Worm (Caenorhabditis elegans) whole organism, L4 larva: Measurements from ENCODE around the gene F13A2.3.
A peak's percentile ranks its signal among the peaks of the same experiment; 100 is the strongest.
"Not testable (repeated sequence)": the region's sequence is repeated elsewhere in the genome, so short reads cannot be mapped to it uniquely, and the experiment has no call there.

ENCODE experiments used
- F26F4.8 ChIP-seq: fragments of 200-800 bp; sonication (Bioruptor generic); conservative IDR thresholded peaks from 2 replicates; pipeline ENCODE4 v1.3.6; 2022; ENCODE audit warnings: missing genetic modification characterization, missing compliant biosample characterization
- aha-1 ChIP-seq: fragments of 150-350 bp; peaks from one replicate; lab custom pipeline; 2014; ENCODE audit warnings: missing biosample characterization, missing genetic modification characterization
- ceh-44 ChIP-seq: fragments of 200-800 bp; sonication (Bioruptor generic); IDR thresholded peaks from 2 replicates; pipeline ENCODE4 v1.3.6; 2022; ENCODE audit warnings: missing genetic modification reagents, missing genetic modification characterization, missing compliant biosample characterization
- ceh-62 ChIP-seq: sonication (generic microtip); optimal IDR thresholded peaks from 2 replicates; lab custom pipeline; 2017; ENCODE audit warnings: missing biosample characterization, missing genetic modification characterization
- ces-1 ChIP-seq: fragments of 150-350 bp; sonication (generic microtip); optimal IDR thresholded peaks from 4 replicates; lab custom pipeline; 2014; ENCODE audit warnings: missing biosample characterization, missing genetic modification reagents, missing genetic modification characterization
- ctbp-1 ChIP-seq: fragments of 200-800 bp; sonication (Bioruptor generic); IDR thresholded peaks from 2 replicates; pipeline ENCODE4 v1.3.6; 2022; ENCODE audit warnings: missing genetic modification reagents, missing genetic modification characterization, missing compliant biosample characterization
- dmd-6 ChIP-seq: fragments of 200-800 bp; sonication (Bioruptor generic); IDR thresholded peaks from 2 replicates; pipeline ENCODE4 v1.3.6; 2022; ENCODE audit warnings: missing genetic modification reagents, missing genetic modification characterization, missing compliant biosample characterization
- dmd-8 ChIP-seq: fragments of 200-800 bp; sonication (Bioruptor generic); IDR thresholded peaks from 2 replicates; pipeline ENCODE4 v1.3.6; 2022; ENCODE audit warnings: missing genetic modification characterization, missing compliant biosample characterization
- dmd-9 ChIP-seq: fragments of 200-800 bp; sonication (Bioruptor generic); IDR thresholded peaks from 2 replicates; pipeline ENCODE4 v1.3.6; 2022; ENCODE audit warnings: missing genetic modification reagents, missing genetic modification characterization, missing compliant biosample characterization
- duxl-1 ChIP-seq: sonication (generic microtip); optimal IDR thresholded peaks from 2 replicates; lab custom pipeline; 2016; ENCODE audit warnings: mild to moderate bottlenecking, missing genetic modification characterization, moderate library complexity, missing compliant biosample characterization; ENCODE audit not compliant: poor library complexity
- dve-1 ChIP-seq: sonication (generic microtip); optimal IDR thresholded peaks from 2 replicates; lab custom pipeline; 2017; ENCODE audit warnings: antibody characterized with exemption, mild to moderate bottlenecking, missing genetic modification characterization, missing compliant biosample characterization; ENCODE audit not compliant: insufficient read depth
- egl-27 ChIP-seq: sonication (generic microtip); optimal IDR thresholded peaks from 3 replicates; lab custom pipeline; 2017; ENCODE audit warnings: missing biosample characterization, missing genetic modification reagents, missing genetic modification characterization
- hlh-11 ChIP-seq: fragments of 200-800 bp; sonication (Bioruptor generic); optimal IDR thresholded peaks from 2 replicates; lab custom pipeline; 2018; ENCODE audit warnings: mild to moderate bottlenecking, missing genetic modification characterization, missing compliant biosample characterization
- lin-13 ChIP-seq: fragments of 150-350 bp; optimal IDR thresholded peaks from 2 replicates; lab custom pipeline; 2014; ENCODE audit warnings: missing biosample characterization, missing genetic modification reagents, missing genetic modification characterization
- lin-29 ChIP-seq: fragments of 200-800 bp; sonication (Bioruptor generic); IDR thresholded peaks from 2 replicates; pipeline ENCODE4 v1.3.6; 2022; ENCODE audit warnings: missing genetic modification reagents, missing genetic modification characterization, missing compliant biosample characterization
- lin-38 ChIP-seq: fragments of 200-800 bp; sonication (Bioruptor generic); IDR thresholded peaks from 2 replicates; pipeline ENCODE4 v1.3.6; 2022; ENCODE audit warnings: missing genetic modification reagents, missing genetic modification characterization, missing compliant biosample characterization
- madf-9 ChIP-seq: fragments of 200-800 bp; sonication (Bioruptor generic); conservative IDR thresholded peaks from 2 replicates; pipeline ENCODE4 v1.3.6; 2022; ENCODE audit warnings: missing genetic modification reagents, missing genetic modification characterization, missing compliant biosample characterization
- mes-2 ChIP-seq: sonication (generic microtip); optimal IDR thresholded peaks from 2 replicates; lab custom pipeline; 2016; ENCODE audit warnings: missing genotype, mild to moderate bottlenecking, missing genetic modification characterization, missing compliant biosample characterization; ENCODE audit not compliant: poor library complexity, severe bottlenecking
- nhr-102 ChIP-seq: sonication (generic microtip); optimal IDR thresholded peaks from 2 replicates; lab custom pipeline; 2016; ENCODE audit warnings: mild to moderate bottlenecking, missing genetic modification characterization, moderate library complexity, missing compliant biosample characterization
- nhr-28 ChIP-seq: fragments of 150-350 bp; optimal IDR thresholded peaks from 2 replicates; lab custom pipeline; 2014; ENCODE audit warnings: missing biosample characterization, missing genetic modification characterization
- nhr-76 ChIP-seq: fragments of 150-350 bp; optimal IDR thresholded peaks from 2 replicates; lab custom pipeline; 2014; ENCODE audit warnings: missing biosample characterization, missing genetic modification characterization
- nhr-77 ChIP-seq: fragments of 150-350 bp; optimal IDR thresholded peaks from 2 replicates; lab custom pipeline; 2014; ENCODE audit warnings: missing biosample characterization, missing genetic modification characterization
- pqm-1 ChIP-seq: sonication (generic microtip); optimal IDR thresholded peaks from 2 replicates; lab custom pipeline; 2017; ENCODE audit warnings: missing biosample characterization, missing genetic modification characterization
- sdz-12 ChIP-seq: fragments of 200-800 bp; sonication (Bioruptor generic); optimal IDR thresholded peaks from 2 replicates; lab custom pipeline; 2018; ENCODE audit warnings: mild to moderate bottlenecking, missing genetic modification characterization, missing compliant biosample characterization
- set-16 ChIP-seq: fragments of 200-800 bp; sonication (Bioruptor generic); IDR thresholded peaks from 2 replicates; pipeline ENCODE4 v1.3.6; 2022; ENCODE audit warnings: missing genetic modification reagents, missing genetic modification characterization, missing compliant biosample characterization
- snpc-1.2 ChIP-seq: fragments of 200-800 bp; sonication (Bioruptor generic); IDR thresholded peaks from 2 replicates; pipeline ENCODE4 v1.3.6; 2022; ENCODE audit warnings: missing genetic modification reagents, missing genetic modification characterization, missing compliant biosample characterization
- unc-62 ChIP-seq, 3 experiments: fragments of 150-350 bp in 1 of 3; sonication (generic microtip); optimal IDR thresholded peaks in 2 of 3; peaks in 1 of 3; 1 replicate in 1 of 3; 2 replicates in 2 of 3; lab custom pipeline; 2014 to 2017; ENCODE audit warnings: missing biosample characterization in 3 of 3, missing genetic modification characterization in 3 of 3, missing genetic modification reagents in 3 of 3, missing genotype in 1 of 3

Gene F13A2.3

DNA sequence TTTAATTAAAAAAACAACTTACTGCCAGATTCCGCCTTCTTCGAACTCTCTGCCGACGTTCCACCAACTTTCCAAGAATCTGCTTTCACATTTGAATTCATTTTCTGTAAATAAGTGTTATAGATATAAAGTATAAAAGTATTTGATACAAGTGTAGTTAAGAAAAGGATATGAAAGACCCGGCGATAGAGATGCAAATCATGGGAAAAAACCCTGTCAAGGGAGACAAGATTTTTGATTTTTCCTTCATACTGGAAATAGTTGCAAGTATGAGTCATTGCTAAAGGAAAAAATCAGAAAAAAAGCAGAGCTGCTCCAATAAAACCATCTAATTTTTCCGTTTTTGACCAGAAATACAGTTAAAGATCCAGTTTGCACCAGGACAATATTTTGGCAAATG, at the start of gene F13A2.3:
Gene F13A2.3 (minus strand): TSS at position 101 of the 400 bp plus-strand sequence.
- TF ChIP-seq set-16 (GFP tag; lab: Robert Waterston, UW), result no peak
- TF ChIP-seq dmd-9 (GFP tag; lab: Robert Waterston, UW), result no peak
- no peak for TF ChIP-seq duxl-1 (tag; lab: Kevin White, UChicago)
- TF ChIP-seq ces-1 (GFP tag; lab: Kevin White, UChicago), result no peak
- no peak for TF ChIP-seq egl-27 (tag; lab: Kevin White, UChicago)
- no peak for TF ChIP-seq lin-38
- no peak for TF ChIP-seq hlh-11
- TF ChIP-seq, all 104 proteins: peak for 0

DNA sequence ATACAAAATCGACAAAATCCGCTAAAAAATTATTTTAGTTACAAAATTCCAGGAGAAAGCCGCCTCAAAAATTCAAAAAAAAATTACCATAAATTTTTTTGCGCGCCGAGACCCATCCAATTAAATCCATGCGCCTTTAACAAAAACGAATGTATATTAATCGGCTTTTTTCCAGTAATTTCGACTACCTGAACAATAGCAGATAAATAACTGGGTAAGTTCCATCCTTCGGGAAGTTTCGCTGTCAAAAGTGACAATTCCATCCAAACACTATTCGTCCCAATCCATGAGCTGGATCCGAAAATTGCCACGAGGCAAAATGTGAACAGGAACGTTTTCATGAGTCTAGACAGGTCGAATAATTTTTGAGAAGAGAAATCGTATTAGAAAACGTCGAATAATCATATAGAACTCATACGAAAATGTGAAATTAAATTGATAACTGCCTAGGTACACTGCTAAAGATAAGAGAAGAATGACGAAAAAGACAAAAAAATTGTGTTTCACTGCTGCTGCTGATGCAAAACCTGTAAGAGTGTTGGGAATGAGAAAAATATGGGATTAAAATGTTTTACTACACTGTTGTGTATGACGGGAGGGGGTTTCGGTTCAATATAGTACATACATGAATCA, 46.7 kb upstream of the F13A2.3 start, which contains the start of gene rft-1:
Gene rft-1 (minus strand): TSS at position 475 of the 633 bp plus-strand sequence.
- TF ChIP-seq dmd-6 (peak; percentile 20; the same call in 1 of the 2 replicates), pqm-1 (tag; lab: Kevin White, UChicago) (peak; percentile 68), aha-1 (peak; percentile 25), ctbp-1 (no peak), snpc-1.2 (no peak), unc-62 (GFP tag; optimal IDR thresholded peaks at IDR 0.05 in 1 of 2; lab: Kevin White, UChicago) (peak in 1 of 2 experiments; percentile 92), unc-62 (tag; optimal IDR thresholded peaks at IDR 0.05; lab: Kevin White, UChicago) (no peak), nhr-77 (tag; lab: Kevin White, UChicago) (peak; percentile 20), nhr-28 (peak; percentile 58)

DNA sequence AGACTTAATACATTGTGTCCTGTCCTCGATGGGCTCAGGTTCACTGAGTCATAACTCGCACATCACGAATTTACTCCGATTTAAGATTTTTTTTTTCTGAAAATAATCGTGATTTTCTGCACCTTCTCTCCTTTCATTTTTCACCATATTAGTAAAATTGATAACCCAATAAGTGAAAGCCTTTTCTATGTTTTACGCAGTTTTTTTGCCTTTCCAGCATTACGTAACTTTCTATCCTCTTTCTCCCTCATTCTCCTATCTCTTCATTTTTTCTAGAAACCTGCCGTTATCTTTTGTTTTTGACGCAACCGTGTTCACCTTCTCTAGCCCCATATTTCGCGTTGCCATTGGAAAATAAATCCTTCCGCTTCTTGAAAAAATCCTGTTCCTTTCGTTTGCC, 41.1 kb upstream of the F13A2.3 start:
- TF ChIP-seq unc-62 (GFP tag; optimal IDR thresholded peaks at IDR 0.05 in 1 of 2; lab: Kevin White, UChicago) (peak in 1 of 2 experiments; percentile 84), unc-62 (tag; optimal IDR thresholded peaks at IDR 0.05; lab: Kevin White, UChicago) (no peak), nhr-76 (tag; lab: Kevin White, UChicago) (no peak), ceh-44 (GFP tag; lab: Robert Waterston, UW) (no peak), dve-1 (tag; lab: Kevin White, UChicago) (no peak), nhr-102 (tag; lab: Kevin White, UChicago) (no peak), ceh-62 (tag; lab: Kevin White, UChicago) (no peak), lin-29 (GFP tag; lab: Robert Waterston, UW) (no peak), sdz-12 (GFP tag; lab: Kevin White, UChicago) (no peak), mes-2 (no peak)

DNA sequence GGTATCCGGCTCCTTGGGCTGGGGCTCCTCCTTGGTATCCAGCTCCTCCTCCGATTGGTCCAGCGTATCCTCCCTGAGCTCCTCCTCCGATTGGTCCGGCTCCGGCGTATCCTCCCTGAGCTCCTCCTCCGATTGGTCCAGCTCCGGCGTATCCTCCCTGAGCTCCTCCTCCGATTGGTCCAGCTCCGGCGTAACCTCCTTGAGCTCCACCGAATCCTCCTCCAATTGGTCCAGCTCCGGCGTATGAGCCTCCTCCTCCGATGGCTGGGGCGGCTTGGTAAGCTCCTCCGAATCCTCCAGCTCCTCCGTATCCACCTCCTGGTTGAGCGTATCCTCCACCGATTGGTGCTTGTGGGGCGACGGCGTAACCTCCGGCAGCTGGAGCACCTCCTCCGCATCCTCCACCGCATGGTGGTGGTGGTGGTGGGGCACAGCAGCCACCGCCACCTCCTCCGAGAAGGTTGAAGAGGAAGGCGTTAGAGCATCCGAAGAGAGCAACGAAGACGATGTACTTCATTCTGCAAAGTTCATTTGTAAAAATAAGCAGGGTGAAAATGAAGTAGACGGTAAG, 39.3 kb upstream of the F13A2.3 start, which contains the start of gene Y47D7A.13:
Gene Y47D7A.13 (minus strand): TSS at position 517 of the 571 bp plus-strand sequence.
- TF ChIP-seq lin-13 (GFP tag; lab: Kevin White, UChicago) (no peak), set-16 (GFP tag; lab: Robert Waterston, UW) (peak; percentile 96), lin-38 (0 out of 2 replicates have a peak, but pooled peaks have one; percentile 17)

DNA sequence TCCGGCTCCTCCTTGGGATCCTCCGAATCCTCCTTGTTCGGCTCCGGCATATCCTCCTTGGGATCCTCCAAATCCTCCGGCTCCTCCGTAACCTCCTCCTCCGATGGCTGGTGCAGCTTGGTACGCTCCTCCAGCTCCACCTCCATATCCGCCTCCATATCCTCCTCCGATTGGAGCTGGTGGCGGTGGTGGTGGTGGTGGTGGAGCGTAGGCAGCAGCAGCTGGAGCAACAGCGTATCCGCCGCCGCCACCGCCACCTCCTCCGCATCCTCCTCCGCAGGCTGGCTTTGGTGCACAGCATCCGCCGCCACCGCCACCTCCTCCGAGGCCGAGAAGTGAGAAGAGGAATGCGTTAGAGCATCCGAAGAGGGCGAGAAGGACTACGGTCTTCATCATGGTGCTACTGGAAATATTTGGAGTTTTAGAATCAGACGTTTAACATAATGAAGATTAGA, 36.7 kb upstream of the F13A2.3 start, which contains the start of gene Y47D7A.15:
Gene Y47D7A.15 (minus strand): TSS at position 405 of the 455 bp plus-strand sequence.
- TF ChIP-seq aha-1, result peak; percentile 82
- TF ChIP-seq F26F4.8, result no peak
- TF ChIP-seq madf-9 (GFP tag; lab: Robert Waterston, UW), result no peak
- TF ChIP-seq set-16 (GFP tag; lab: Robert Waterston, UW), result peak; percentile 96
- TF ChIP-seq dmd-8 (GFP tag; lab: Robert Waterston, UW), result 0 out of 2 replicates have a peak, but pooled peaks have one; percentile 45
- TF ChIP-seq, all 104 proteins: peak for 3

DNA sequence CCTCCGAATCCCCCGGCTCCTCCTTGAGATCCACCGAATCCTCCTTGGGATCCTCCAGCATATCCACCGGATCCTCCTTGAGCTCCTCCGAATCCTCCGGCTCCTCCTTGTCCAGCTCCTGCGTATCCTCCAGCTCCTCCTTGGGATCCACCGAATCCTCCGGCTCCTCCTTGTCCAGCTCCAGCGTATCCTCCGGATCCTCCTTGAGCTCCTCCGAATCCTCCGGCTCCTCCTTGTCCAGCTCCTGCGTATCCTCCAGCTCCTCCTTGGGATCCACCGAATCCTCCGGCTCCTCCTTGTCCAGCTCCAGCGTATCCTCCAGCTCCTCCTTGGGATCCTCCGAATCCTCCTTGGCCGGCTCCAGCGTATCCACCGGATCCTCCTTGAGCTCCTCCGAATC, 36.0 kb upstream of the F13A2.3 start:
- peak; percentile 46; the same call in 1 of the 2 replicates for TF ChIP-seq set-16 (GFP tag; lab: Robert Waterston, UW)
- peak in 1 of 2 experiments; percentile 22 for TF ChIP-seq unc-62 (GFP tag; optimal IDR thresholded peaks at IDR 0.05 in 1 of 2; lab: Kevin White, UChicago)
- TF ChIP-seq unc-62 (tag; optimal IDR thresholded peaks at IDR 0.05; lab: Kevin White, UChicago), result not testable (repeated sequence)
